Fruit fly (Drosophila melanogaster) whole organism, wandering third instar larva: Measurements from ENCODE around the gene CG17734.

Experiments used
- Abd-B ChIP-seq: fragments of >200 bp; optimal IDR thresholded peaks from 2 replicates; lab custom pipeline; 2017; ENCODE audit warnings: missing biosample characterization, missing genetic modification characterization
- CG32264 ChIP-seq: fragments of 200-800 bp; sonication (Bioruptor generic); optimal IDR thresholded peaks from 2 replicates; lab custom pipeline; 2016; ENCODE audit warnings: missing biosample characterization, missing genetic modification characterization
- CG9705 ChIP-seq: fragments of 200-800 bp; sonication (Bioruptor generic); optimal IDR thresholded peaks from 2 replicates; lab custom pipeline; 2018; ENCODE audit warnings: missing biosample characterization, mild to moderate bottlenecking, missing genetic modification characterization
- CrebA ChIP-seq: fragments of 200-800 bp; sonication (Bioruptor generic); optimal IDR thresholded peaks from 2 replicates; lab custom pipeline; 2016; ENCODE audit warnings: missing biosample characterization, mild to moderate bottlenecking, missing genetic modification characterization, borderline replicate concordance
- Dfd ChIP-seq: fragments of >200 bp; optimal IDR thresholded peaks from 2 replicates; lab custom pipeline; 2017; ENCODE audit warnings: missing biosample characterization, missing genetic modification characterization
- Dif ChIP-seq: fragments of 200-275, 200-300 bp; sonication (Bioruptor generic); optimal IDR thresholded peaks from 2 replicates; lab custom pipeline; 2018; ENCODE audit warnings: missing biosample characterization, missing genetic modification characterization; ENCODE audit not compliant: partially characterized antibody
- GATAd ChIP-seq: sonication (Bioruptor generic); optimal IDR thresholded peaks from 2 replicates; lab custom pipeline; 2016; ENCODE audit warnings: missing biosample characterization, missing genetic modification characterization
- HLH106 ChIP-seq: fragments of 200-800 bp; optimal IDR thresholded peaks from 3 replicates; lab custom pipeline; 2019; ENCODE audit warnings: missing biosample characterization, mild to moderate bottlenecking, missing genetic modification characterization, moderate library complexity
- Hnf4 ChIP-seq: fragments of 200-800 bp; sonication (Bioruptor generic); optimal IDR thresholded peaks from 2 replicates; lab custom pipeline; 2016; ENCODE audit warnings: missing biosample characterization, mild to moderate bottlenecking, missing genetic modification characterization
- Hr78 ChIP-seq: fragments of >200 bp; optimal IDR thresholded peaks from 2 replicates; lab custom pipeline; 2017; ENCODE audit warnings: missing biosample characterization, missing genetic modification characterization
- Hr83 ChIP-seq: fragments of 200-300 bp; sonication (Bioruptor generic); optimal IDR thresholded peaks from 2 replicates; lab custom pipeline; 2016; ENCODE audit warnings: missing biosample characterization, mild to moderate bottlenecking, missing genetic modification characterization, moderate library complexity; ENCODE audit not compliant: poor library complexity, severe bottlenecking
- Jra ChIP-seq: sonication (Bioruptor generic); optimal IDR thresholded peaks from 2 replicates; lab custom pipeline; 2016; ENCODE audit warnings: missing biosample characterization, missing genetic modification characterization
- Mio ChIP-seq: sonication (Bioruptor generic); optimal IDR thresholded peaks from 2 replicates; lab custom pipeline; 2016; ENCODE audit warnings: missing biosample characterization, missing genetic modification characterization
- Myc ChIP-seq: fragments of >200 bp; optimal IDR thresholded peaks from 2 replicates; lab custom pipeline; 2017
- N ChIP-seq: fragments of >200 bp; optimal IDR thresholded peaks from 2 replicates; lab custom pipeline; 2018; ENCODE audit warnings: missing biosample characterization, missing external identifiers, missing genetic modification characterization
- OdsH ChIP-seq: fragments of 200-800 bp; sonication (Bioruptor generic); optimal IDR thresholded peaks from 2 replicates; lab custom pipeline; 2016; ENCODE audit warnings: missing biosample characterization, mild to moderate bottlenecking, missing genetic modification characterization
- Rel ChIP-seq, 2 experiments: fragments of 200-800 bp; sonication (Bioruptor generic) in 1 of 2; optimal IDR thresholded peaks; 2 replicates in 1 of 2; 3 replicates in 1 of 2; lab custom pipeline; 2016 to 2019; ENCODE audit warnings: mild to moderate bottlenecking in 2 of 2, missing biosample characterization in 2 of 2, missing genetic modification characterization in 2 of 2, moderate library complexity in 1 of 2
- Sp1 ChIP-seq: fragments of 200-800 bp; sonication (Bioruptor generic); optimal IDR thresholded peaks from 3 replicates; lab custom pipeline; 2019; ENCODE audit warnings: missing biosample characterization, mild to moderate bottlenecking, missing genetic modification characterization, moderate library complexity
- Vsx2 ChIP-seq: fragments of 200-300, 225-300 bp; sonication (Bioruptor generic); optimal IDR thresholded peaks from 2 replicates; lab custom pipeline; 2018; ENCODE audit warnings: missing biosample characterization, missing genetic modification characterization; ENCODE audit not compliant: partially characterized antibody
- br ChIP-seq: fragments of 200-800 bp; sonication (Bioruptor generic); optimal IDR thresholded peaks from 2 replicates; lab custom pipeline; 2016; ENCODE audit warnings: missing biosample characterization, missing genetic modification characterization
- brk ChIP-seq: fragments of 200-800 bp; sonication (Bioruptor generic); optimal IDR thresholded peaks from 2 replicates; lab custom pipeline; 2016; ENCODE audit warnings: missing biosample characterization, mild to moderate bottlenecking, missing genetic modification characterization
- dl ChIP-seq, 2 experiments: fragments of 175-275, 200-275 bp in 1 of 2; fragments of 200-275 bp in 1 of 2; sonication (Bioruptor generic); optimal IDR thresholded peaks; lab custom pipeline; 2018; ENCODE audit warnings: mild to moderate bottlenecking in 2 of 2, missing biosample characterization in 2 of 2, missing genetic modification characterization in 2 of 2, moderate library complexity in 2 of 2; ENCODE audit not compliant: partially characterized antibody in 2 of 2, insufficient read depth in 1 of 2
- dmrt93B ChIP-seq: fragments of 200-800 bp; sonication (Bioruptor generic); optimal IDR thresholded peaks from 2 replicates; lab custom pipeline; 2018; ENCODE audit warnings: missing biosample characterization, mild to moderate bottlenecking, missing genetic modification characterization
- dsf ChIP-seq: sonication (Bioruptor generic); optimal IDR thresholded peaks from 2 replicates; lab custom pipeline; 2016; ENCODE audit warnings: missing biosample characterization, missing genetic modification characterization, borderline replicate concordance
- ey ChIP-seq: fragments of 200-800 bp; sonication (Bioruptor generic); optimal IDR thresholded peaks from 2 replicates; lab custom pipeline; 2016; ENCODE audit warnings: missing biosample characterization, missing genetic modification characterization
- foxo ChIP-seq, 2 experiments: fragments of 200-800 bp; sonication (Bioruptor generic); optimal IDR thresholded peaks; 2 replicates in 1 of 2; 3 replicates in 1 of 2; lab custom pipeline; 2016 to 2017; ENCODE audit warnings: missing biosample characterization in 2 of 2, missing genetic modification characterization in 2 of 2
- fru ChIP-seq: fragments of 200-800 bp; sonication (Bioruptor generic); optimal IDR thresholded peaks from 3 replicates; lab custom pipeline; 2016; ENCODE audit warnings: missing biosample characterization, mild to moderate bottlenecking, missing genetic modification characterization
- h ChIP-seq: fragments of 200-800 bp; sonication (Bioruptor generic); optimal IDR thresholded peaks from 3 replicates; lab custom pipeline; 2016; ENCODE audit warnings: missing biosample characterization, mild to moderate bottlenecking, missing genetic modification characterization
- jim ChIP-seq: fragments of 175-275, 200-325 bp; sonication (Bioruptor generic); optimal IDR thresholded peaks from 2 replicates; lab custom pipeline; 2016; ENCODE audit warnings: missing biosample characterization, mild to moderate bottlenecking, missing genetic modification characterization
- lola ChIP-seq: fragments of >200 bp; optimal IDR thresholded peaks from 2 replicates; lab custom pipeline; 2017; ENCODE audit warnings: missing biosample characterization, missing genetic modification characterization
- pan ChIP-seq: fragments of >200 bp; optimal IDR thresholded peaks from 2 replicates; lab custom pipeline; 2017
- psq ChIP-seq: fragments of 200-800 bp; sonication (Bioruptor generic); optimal IDR thresholded peaks from 3 replicates; lab custom pipeline; 2017; ENCODE audit warnings: missing biosample characterization, mild to moderate bottlenecking, missing genetic modification characterization, moderate library complexity
- rgr ChIP-seq: fragments of 200-800 bp; sonication (Bioruptor generic); optimal IDR thresholded peaks from 3 replicates; lab custom pipeline; 2016; ENCODE audit warnings: missing biosample characterization, mild to moderate bottlenecking, missing genetic modification characterization
- sage ChIP-seq: fragments of 200-800 bp; sonication (Bioruptor generic); optimal IDR thresholded peaks from 2 replicates; lab custom pipeline; 2016; ENCODE audit warnings: missing biosample characterization, mild to moderate bottlenecking, missing genetic modification characterization
- sv ChIP-seq: fragments of 200-800 bp; sonication (Bioruptor generic); optimal IDR thresholded peaks from 3 replicates; lab custom pipeline; 2016; ENCODE audit warnings: missing biosample characterization, missing genetic modification characterization
- tai ChIP-seq: sonication (Bioruptor generic); optimal IDR thresholded peaks from 2 replicates; lab custom pipeline; 2016; ENCODE audit warnings: missing biosample characterization, missing genetic modification characterization
- usp ChIP-seq: fragments of >200 bp; optimal IDR thresholded peaks from 2 replicates; lab custom pipeline; 2017; ENCODE audit warnings: missing biosample characterization, missing genetic modification characterization
- woc ChIP-seq: sonication (Bioruptor generic); optimal IDR thresholded peaks from 2 replicates; lab custom pipeline; 2016; ENCODE audit warnings: missing biosample characterization, mild to moderate bottlenecking, missing genetic modification characterization

Gene CG17734

DNA sequence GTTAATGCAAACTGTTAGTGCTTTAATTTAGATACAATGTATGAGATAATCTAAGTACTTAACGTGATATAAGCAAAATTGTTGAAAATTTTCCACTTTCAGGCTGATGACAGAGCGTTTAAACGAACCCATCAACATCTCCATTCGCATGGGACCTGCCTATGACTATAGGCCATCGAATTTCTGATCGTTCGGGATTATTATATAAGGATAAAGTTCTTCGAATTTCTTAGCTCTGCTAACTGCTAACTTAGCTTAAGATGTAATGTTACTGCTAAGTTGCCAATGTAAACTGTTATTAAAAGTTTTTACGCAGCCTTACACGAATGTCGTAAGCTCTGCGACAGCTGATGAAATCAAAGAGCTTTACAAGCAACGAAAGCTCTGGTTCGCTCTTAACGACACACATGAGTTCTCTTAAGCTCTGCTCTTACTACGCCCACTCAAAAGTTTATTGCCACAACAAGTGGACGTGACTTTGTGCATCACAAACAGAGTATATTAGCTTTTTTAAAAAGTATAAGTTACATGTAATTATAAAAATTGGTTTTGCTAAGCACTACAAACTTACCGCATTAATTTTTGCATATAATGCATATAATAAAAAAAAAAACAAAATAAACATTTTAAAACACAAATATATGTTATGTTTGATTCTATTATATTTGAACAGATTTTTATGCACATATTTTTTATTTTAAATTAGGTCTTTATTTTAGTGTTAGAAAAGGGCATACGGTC, 47.0 kb downstream of the CG17734 start:
- TF ChIP-seq GATAd (peak; percentile 64), fru (GFP tag; lab: Kevin White, UChicago) (peak; percentile 96), Mio (GFP tag; lab: Kevin White, UChicago) (no peak), foxo (GFP tag; optimal IDR thresholded peaks at IDR 0.05; lab: Kevin White, UChicago) (peak in 1 of 2 experiments; percentile 96), Abd-B (GFP tag; lab: Kevin White, UChicago) (no peak), h (GFP tag; lab: Kevin White, UChicago) (peak; percentile 95), dl (GFP tag; optimal IDR thresholded peaks at IDR 0.05; lab: Kevin White, UChicago; ENCODE audit: insufficient read depth in 1 of 2, partially characterized antibody in 2 of 2) (no peak), Sp1 (GFP tag; lab: Kevin White, UChicago) (peak; percentile 99), jim (GFP tag; lab: Kevin White, UChicago) (no peak), lola (GFP tag; lab: Kevin White, UChicago) (no peak), Hr78 (GFP tag; lab: Kevin White, UChicago) (no peak), br (GFP tag; lab: Kevin White, UChicago) (peak; percentile 90), Dfd (peak; percentile 99), Hr83 (GFP tag; lab: Kevin White, UChicago) (no peak), rgr (peak; percentile 94), dmrt93B (peak; percentile 98), HLH106 (tag; lab: Kevin White, UChicago) (peak; percentile 95), CG32264 (GFP tag; lab: Kevin White, UChicago) (no peak), psq (GFP tag; lab: Kevin White, UChicago) (peak; percentile 98), CrebA (GFP tag; lab: Kevin White, UChicago) (no peak), sv (GFP tag; lab: Kevin White, UChicago) (peak; percentile 95), Hnf4 (GFP tag; lab: Kevin White, UChicago) (peak; percentile 72), sage (GFP tag; lab: Kevin White, UChicago) (peak; percentile 72), Dif (GFP tag; lab: Kevin White, UChicago) (peak; percentile 4), Myc (lab: Kevin White, UChicago) (no peak), CG9705 (peak; percentile 94), pan (lab: Kevin White, UChicago) (no peak), woc (GFP tag; lab: Kevin White, UChicago) (peak; percentile 92), brk (GFP tag; lab: Kevin White, UChicago) (peak; percentile 88), OdsH (GFP tag; lab: Kevin White, UChicago) (peak; percentile 96), Rel (GFP tag; optimal IDR thresholded peaks at IDR 0.05; lab: Kevin White, UChicago) (peak; percentile 73), Rel (tag; optimal IDR thresholded peaks at IDR 0.05; lab: Kevin White, UChicago) (peak; percentile 65), ey (GFP tag; lab: Kevin White, UChicago) (peak; percentile 90), Jra (GFP tag; lab: Kevin White, UChicago) (no peak), N (GFP tag; lab: Kevin White, UChicago) (no peak), tai (GFP tag; lab: Kevin White, UChicago) (peak; percentile 73), dsf (GFP tag; lab: Kevin White, UChicago) (peak; percentile 80), usp (no peak), Vsx2 (no peak)

DNA sequence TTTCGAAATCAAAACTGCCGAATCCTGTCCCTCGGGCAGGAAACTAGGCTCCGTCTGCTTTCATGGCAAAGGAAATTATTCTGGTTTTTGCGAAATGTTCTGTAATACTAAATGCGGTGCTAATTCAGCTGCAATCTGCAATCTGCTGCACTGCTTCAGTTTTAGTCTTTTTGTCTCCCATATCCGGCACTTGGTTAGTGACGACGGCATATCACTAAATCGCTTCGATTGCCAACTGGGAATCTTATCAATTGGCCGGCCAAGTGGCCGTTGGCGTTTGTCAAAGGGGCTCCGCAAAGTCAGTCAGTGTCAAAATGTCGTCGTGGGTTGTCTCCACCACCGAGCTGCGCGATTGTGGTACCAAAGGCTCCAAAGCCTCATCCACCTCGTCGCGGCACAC, 48.0 kb downstream of the CG17734 start, which contains the start of gene CG18577:
Gene CG18577 (plus strand): TSS at position 301 of the 400 bp plus-strand sequence.
- TF ChIP-seq GATAd = no peak
- TF ChIP-seq N (GFP tag; lab: Kevin White, UChicago) = no peak
- no peak for TF ChIP-seq jim (GFP tag; lab: Kevin White, UChicago)
- no peak for TF ChIP-seq Hnf4 (GFP tag; lab: Kevin White, UChicago)
- no peak for TF ChIP-seq Hr83 (GFP tag; lab: Kevin White, UChicago)
